Worm (Caenorhabditis elegans) whole organism, mixed stage, embryonic: ENCODE results near the gene F23H11.5.

ENCODE experiments used
- ceh-39 ChIP-seq: fragments of 150-350 bp; optimal IDR thresholded peaks from 2 replicates; lab custom pipeline; 2014; ENCODE audit warnings: missing biosample characterization, missing genetic modification characterization
- lsy-2 ChIP-seq: fragments of 150-350 bp; optimal IDR thresholded peaks from 2 replicates; lab custom pipeline; 2014; ENCODE audit warnings: missing biosample characterization, missing genetic modification characterization
- mab-5 ChIP-seq: fragments of 150-350 bp; optimal IDR thresholded peaks from 2 replicates; lab custom pipeline; 2014; ENCODE audit warnings: missing biosample characterization, missing genetic modification characterization
- nhr-12 ChIP-seq: fragments of 150-350 bp; optimal IDR thresholded peaks from 2 replicates; lab custom pipeline; 2014; ENCODE audit warnings: missing biosample characterization, missing genetic modification characterization
- snpc-4 ChIP-seq: fragments of 150-350 bp; optimal IDR thresholded peaks from 2 replicates; lab custom pipeline; 2014; ENCODE audit warnings: missing biosample characterization, missing genetic modification characterization
- sptf-1 ChIP-seq: sonication (generic microtip); optimal IDR thresholded peaks from 2 replicates; lab custom pipeline; 2017; ENCODE audit warnings: mild to moderate bottlenecking, missing genetic modification characterization, moderate library complexity, missing compliant biosample characterization
- ztf-11 ChIP-seq: fragments of 150-350 bp; optimal IDR thresholded peaks from 2 replicates; lab custom pipeline; 2014; ENCODE audit warnings: missing biosample characterization, missing genetic modification characterization

- TF ChIP-seq ztf-11 (tag; lab: Kevin White, UChicago), result no peak
- no peak for TF ChIP-seq mab-5
- TF ChIP-seq sptf-1, result no peak
- TF ChIP-seq ceh-39 (tag; lab: Kevin White, UChicago), result no peak
- no peak for TF ChIP-seq snpc-4 (tag; lab: Kevin White, UChicago)
- TF ChIP-seq lsy-2 (tag; lab: Kevin White, UChicago), result no peak
- TF ChIP-seq nhr-12 (tag; lab: Kevin White, UChicago), result no peak
These were observed 850 bp downstream of the F23H11.5 start, which contains the start of gene crls-1 for ce11 chrIII:909540-909939.
